Worm (Caenorhabditis elegans): Measurements from ENCODE around the gene sym-2.

Gene sym-2

DNA sequence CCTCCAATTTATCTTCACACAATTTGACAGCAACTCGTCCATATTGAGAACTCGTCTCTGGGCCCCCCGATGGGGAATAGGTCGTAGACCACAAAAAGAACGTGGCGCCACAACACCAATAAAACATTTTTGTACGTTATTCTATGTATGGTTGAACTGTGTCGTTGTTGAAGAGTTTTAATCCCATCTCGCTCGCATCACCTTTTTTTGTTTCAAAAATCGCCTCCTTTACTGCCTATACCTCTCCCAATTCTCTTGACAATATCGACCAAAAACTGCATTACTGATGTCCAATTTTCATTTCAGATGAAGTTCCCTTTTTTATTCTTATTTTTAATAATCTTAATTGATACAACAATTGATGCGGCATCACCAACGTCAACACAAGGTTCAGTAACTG lies 8.9 kb upstream of the sym-2 start, which contains the start of gene let-23:
TSS of gene let-23 (plus strand) at position 301 of the 400 bp plus-strand sequence.
- TF ChIP-seq sptf-1 (tag; optimal IDR thresholded peaks at IDR 0.05) (no peak), mep-1 (tag; optimal IDR thresholded peaks at IDR 0.05) (no peak)

- TF ChIP-seq nhr-76 (tag; optimal IDR thresholded peaks at IDR 0.05), result no peak
- TF ChIP-seq zip-8 (tag; optimal IDR thresholded peaks at IDR 0.05), result no peak
- TF ChIP-seq ces-1 (GFP tag; optimal IDR thresholded peaks at IDR 0.05), result no peak
- TF ChIP-seq lin-32 (GFP tag; optimal IDR thresholded peaks at IDR 0.05), result no peak
- TF ChIP-seq unc-39 (tag; optimal IDR thresholded peaks at IDR 0.05), result no peak
- no peak for TF ChIP-seq sem-2 (GFP tag; optimal IDR thresholded peaks at IDR 0.05)
- no peak for TF ChIP-seq snpc-4 (tag; optimal IDR thresholded peaks at IDR 0.05)
- TF ChIP-seq mls-2 (tag; optimal IDR thresholded peaks at IDR 0.05), result no peak
- TF ChIP-seq bed-3 (GFP tag; optimal IDR thresholded peaks at IDR 0.05), result no peak
- TF ChIP-seq elt-3 (tag; optimal IDR thresholded peaks at IDR 0.05), result no peak
- TF ChIP-seq blmp-1 (tag; optimal IDR thresholded peaks at IDR 0.05), result no peak
- TF ChIP-seq nhr-2 (tag; optimal IDR thresholded peaks at IDR 0.05), result no peak
- TF ChIP-seq drap-1 (GFP tag; optimal IDR thresholded peaks at IDR 0.05), result no peak
Observed at ce11 chrII:9196325-9196724, 8.0 kb upstream of the sym-2 start.

- TF ChIP-seq elt-1 (tag; optimal IDR thresholded peaks at IDR 0.05; ENCODE audit: borderline replicate concordance, insufficient read depth) (no peak), unc-120 (tag; optimal IDR thresholded peaks at IDR 0.05; ENCODE audit: poor library complexity, severe bottlenecking) (no peak), tbx-8 (GFP tag; optimal IDR thresholded peaks at IDR 0.05) (no peak), lsy-2 (tag; optimal IDR thresholded peaks at IDR 0.05) (no peak), elt-3 (tag; optimal IDR thresholded peaks at IDR 0.05) (no peak), nhr-237 (tag; optimal IDR thresholded peaks at IDR 0.05) (no peak), blmp-1 (tag; optimal IDR thresholded peaks at IDR 0.05) (no peak), zip-8 (tag; optimal IDR thresholded peaks at IDR 0.05) (no peak)
Observed at ce11 chrII:9194195-9194594, 5.9 kb upstream of the sym-2 start, which contains the start of gene twk-4. Gene twk-4 (minus strand): TSS chrII:9194295.

ce11 chrII:9190513-9191099 lies 2.3 kb upstream of the sym-2 start:
- TF ChIP-seq elt-1 (tag; optimal IDR thresholded peaks at IDR 0.05; ENCODE audit: borderline replicate concordance, insufficient read depth), result peak; percentile 71
- no peak for TF ChIP-seq unc-39 (tag; optimal IDR thresholded peaks at IDR 0.05)
- TF ChIP-seq lsy-2 (tag; optimal IDR thresholded peaks at IDR 0.05), result no peak
- no peak for TF ChIP-seq flh-1 (GFP tag; optimal IDR thresholded peaks at IDR 0.05)
- TF ChIP-seq lin-13 (tag; optimal IDR thresholded peaks at IDR 0.05), result no peak
- TF ChIP-seq ham-2 (GFP tag; optimal IDR thresholded peaks at IDR 0.05), result peak; percentile 31

DNA sequence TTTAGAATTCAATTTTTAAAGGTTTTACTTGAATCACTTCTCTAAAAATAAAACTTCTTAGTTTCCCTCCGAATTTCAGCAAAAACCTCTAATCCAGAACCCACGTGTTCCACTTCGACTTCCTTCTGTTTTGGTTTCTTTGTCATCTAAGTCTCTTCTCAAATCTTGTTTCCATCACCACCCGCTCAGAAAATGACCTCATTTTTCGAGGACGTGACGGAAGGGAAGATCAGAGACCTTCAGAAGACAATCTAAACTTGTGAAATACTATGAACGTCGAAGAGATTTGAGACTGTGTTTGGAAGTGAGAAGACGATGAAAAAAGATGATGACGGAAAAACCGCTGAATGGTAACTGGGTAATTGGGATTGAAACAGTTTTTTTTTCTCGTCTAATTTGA lies 1.4 kb upstream of the sym-2 start:
- TF ChIP-seq flh-1 (GFP tag; optimal IDR thresholded peaks at IDR 0.05), result no peak

ce11 chrII:9185915-9186314 lies 2.4 kb downstream of the sym-2 start:
- TF ChIP-seq blmp-1 (tag; optimal IDR thresholded peaks at IDR 0.05) (no peak), pha-4 (tag; optimal IDR thresholded peaks at IDR 0.05) (peak; percentile 53)

- TF ChIP-seq ztf-11 (tag; optimal IDR thresholded peaks at IDR 0.05) (no peak), elt-1 (tag; optimal IDR thresholded peaks at IDR 0.05; ENCODE audit: borderline replicate concordance, insufficient read depth) (no peak), hlh-1 (tag; optimal IDR thresholded peaks at IDR 0.05) (no peak), nhr-76 (tag; optimal IDR thresholded peaks at IDR 0.05) (no peak), unc-39 (tag; optimal IDR thresholded peaks at IDR 0.05) (no peak), ceh-83 (GFP tag; optimal IDR thresholded peaks at IDR 0.05) (no peak)
Observed at ce11 chrII:9181155-9181554, 7.1 kb downstream of the sym-2 start.

All from whole organism, mixed stage, embryonic.